Worm (Caenorhabditis elegans) whole organism, young adult: ENCODE results near the gene ugt-48.

ENCODE experiments used
- D2030.7 ChIP-seq: fragments of 200-800 bp; sonication (Bioruptor generic); IDR thresholded peaks from 2 replicates; pipeline ENCODE4 v1.3.6; 2022; ENCODE audit warnings: missing genetic modification reagents, missing genetic modification characterization, missing compliant biosample characterization
- F10E7.11 ChIP-seq: sonication (generic microtip); optimal IDR thresholded peaks from 2 replicates; lab custom pipeline; 2017; ENCODE audit warnings: mild to moderate bottlenecking, missing genetic modification characterization, moderate library complexity, missing compliant biosample characterization
- F22D6.2 ChIP-seq: sonication (generic microtip); optimal IDR thresholded peaks from 2 replicates; lab custom pipeline; 2016; ENCODE audit warnings: mild to moderate bottlenecking, missing genetic modification characterization, missing compliant biosample characterization
- F23B12.7 ChIP-seq: sonication (generic microtip); optimal IDR thresholded peaks from 2 replicates; lab custom pipeline; 2017; ENCODE audit warnings: missing genetic modification characterization, mild to moderate bottlenecking, missing compliant biosample characterization, antibody characterized with exemption, moderate library complexity; ENCODE audit not compliant: insufficient read depth
- F52B5.7 ChIP-seq: sonication (generic microtip); optimal IDR thresholded peaks from 2 replicates; lab custom pipeline; 2016; ENCODE audit warnings: mild to moderate bottlenecking, missing genetic modification characterization, missing compliant biosample characterization
- F55B11.4 ChIP-seq: sonication (generic microtip); optimal IDR thresholded peaks from 2 replicates; lab custom pipeline; 2016; ENCODE audit warnings: missing compliant biosample characterization, missing genetic modification characterization, borderline replicate concordance; ENCODE audit not compliant: insufficient read depth
- T26A5.8 ChIP-seq: sonication (generic microtip); optimal IDR thresholded peaks from 2 replicates; lab custom pipeline; 2016; ENCODE audit warnings: missing genetic modification characterization, missing compliant biosample characterization
- Y53G8AR.9 ChIP-seq: fragments of 200-800 bp; sonication (Bioruptor generic); conservative IDR thresholded peaks from 2 replicates; pipeline ENCODE4 v1.3.6; 2022; ENCODE audit warnings: missing genetic modification reagents, missing genetic modification characterization, missing compliant biosample characterization
- Y56A3A.18 ChIP-seq: fragments of 200-800 bp; sonication (Bioruptor generic); IDR thresholded peaks from 2 replicates; pipeline ENCODE4 v1.3.6; 2022; ENCODE audit warnings: missing genetic modification reagents, missing genetic modification characterization, missing compliant biosample characterization
- Y67H2A.10 ChIP-seq: fragments of 200-800 bp; sonication (Bioruptor generic); conservative IDR thresholded peaks from 2 replicates; pipeline ENCODE4 v1.3.6; 2022; ENCODE audit warnings: missing genetic modification reagents, missing genetic modification characterization, missing compliant biosample characterization
- Y79H2A.3 ChIP-seq: fragments of 200-800 bp; sonication (Bioruptor generic); conservative IDR thresholded peaks from 2 replicates; pipeline ENCODE4 v1.3.6; 2022; ENCODE audit warnings: missing genetic modification reagents, missing genetic modification characterization, missing compliant biosample characterization
- Y95B8A.8 ChIP-seq: fragments of 200-800 bp; sonication (Bioruptor generic); IDR thresholded peaks from 2 replicates; pipeline ENCODE4 v1.3.6; 2022; ENCODE audit warnings: missing genetic modification reagents, missing genetic modification characterization, missing compliant biosample characterization
- akir-1 ChIP-seq: fragments of 200-800 bp; sonication (Bioruptor generic); optimal IDR thresholded peaks from 2 replicates; lab custom pipeline; 2018; ENCODE audit warnings: mild to moderate bottlenecking, missing genetic modification characterization, moderate library complexity, missing compliant biosample characterization
- aptf-2 ChIP-seq: fragments of 200-800 bp; sonication (Bioruptor generic); conservative IDR thresholded peaks from 2 replicates; pipeline ENCODE4 v1.3.6; 2022; ENCODE audit warnings: missing genetic modification reagents, missing genetic modification characterization, missing compliant biosample characterization
- bed-2 ChIP-seq: fragments of 200-800 bp; sonication (Bioruptor generic); IDR thresholded peaks from 2 replicates; pipeline ENCODE4 v1.3.6; 2022; ENCODE audit warnings: missing genetic modification reagents, missing genetic modification characterization, missing compliant biosample characterization
- cebp-2 ChIP-seq: fragments of 200-800 bp; sonication (Bioruptor generic); IDR thresholded peaks from 2 replicates; pipeline ENCODE4 v1.3.6; 2022; ENCODE audit warnings: missing genetic modification characterization, missing compliant biosample characterization
- chd-7 ChIP-seq: sonication (generic microtip); optimal IDR thresholded peaks from 2 replicates; lab custom pipeline; 2016; ENCODE audit warnings: mild to moderate bottlenecking, missing genetic modification characterization, moderate library complexity, missing compliant biosample characterization
- dpff-1 ChIP-seq: sonication (generic microtip); optimal IDR thresholded peaks from 2 replicates; lab custom pipeline; 2017; ENCODE audit warnings: mild to moderate bottlenecking, missing genetic modification characterization, missing compliant biosample characterization
- egl-18 ChIP-seq: fragments of 200-800 bp; sonication (Bioruptor generic); IDR thresholded peaks from 2 replicates; pipeline ENCODE4 v1.3.6; 2022; ENCODE audit warnings: missing genetic modification reagents, missing genetic modification characterization, missing compliant biosample characterization
- egrh-3 ChIP-seq: fragments of 200-800 bp; sonication (Bioruptor generic); IDR thresholded peaks from 2 replicates; pipeline ENCODE4 v1.3.6; 2022; ENCODE audit warnings: missing genetic modification reagents, missing genetic modification characterization, missing compliant biosample characterization
- gei-17 ChIP-seq: fragments of 200-800 bp; sonication (Bioruptor generic); optimal IDR thresholded peaks from 2 replicates; lab custom pipeline; 2018; ENCODE audit warnings: mild to moderate bottlenecking, missing genetic modification characterization, missing compliant biosample characterization
- hlh-26 ChIP-seq: fragments of 200-800 bp; sonication (Bioruptor generic); conservative IDR thresholded peaks from 2 replicates; pipeline ENCODE4 v1.3.6; 2022; ENCODE audit warnings: missing genetic modification reagents, missing genetic modification characterization, missing compliant biosample characterization
- hsf-1 ChIP-seq: fragments of 200-800 bp; sonication (Bioruptor generic); IDR thresholded peaks from 2 replicates; pipeline ENCODE4 v1.3.6; 2022; ENCODE audit warnings: missing genetic modification reagents, missing genetic modification characterization, missing compliant biosample characterization
- lag-1 ChIP-seq: fragments of 200-800 bp; sonication (Bioruptor generic); IDR thresholded peaks from 2 replicates; pipeline ENCODE4 v1.3.6; 2022; ENCODE audit warnings: missing genetic modification reagents, missing genetic modification characterization, missing compliant biosample characterization
- let-607 ChIP-seq, 2 experiments: fragments of 200-800 bp in 1 of 2; sonication (Bioruptor generic) in 1 of 2; sonication (generic microtip) in 1 of 2; optimal IDR thresholded peaks; 2 replicates each; lab custom pipeline; 2016 to 2018; ENCODE audit warnings: mild to moderate bottlenecking in 2 of 2, missing compliant biosample characterization in 2 of 2, missing genetic modification characterization in 2 of 2, moderate library complexity in 2 of 2, missing genotype in 1 of 2
- lin-26 ChIP-seq: fragments of 200-800 bp; sonication (Bioruptor generic); IDR thresholded peaks from 2 replicates; pipeline ENCODE4 v1.3.6; 2022; ENCODE audit warnings: missing genetic modification reagents, missing genetic modification characterization, missing compliant biosample characterization
- lin-40 ChIP-seq: sonication (generic microtip); optimal IDR thresholded peaks from 2 replicates; lab custom pipeline; 2016; ENCODE audit warnings: missing genetic modification characterization, mild to moderate bottlenecking, missing compliant biosample characterization, missing genotype, missing genetic modification reagents
- madf-10 ChIP-seq: sonication (generic microtip); optimal IDR thresholded peaks from 2 replicates; lab custom pipeline; 2016; ENCODE audit warnings: mild to moderate bottlenecking, missing genetic modification characterization, missing compliant biosample characterization
- madf-3 ChIP-seq: fragments of 200-800 bp; sonication (Bioruptor generic); IDR thresholded peaks from 2 replicates; pipeline ENCODE4 v1.3.6; 2022; ENCODE audit warnings: missing genetic modification reagents, missing genetic modification characterization, missing compliant biosample characterization
- mcd-1 ChIP-seq: fragments of 200-800 bp; sonication (Bioruptor generic); IDR thresholded peaks from 2 replicates; pipeline ENCODE4 v1.3.6; 2022; ENCODE audit warnings: missing genetic modification reagents, missing genetic modification characterization, missing compliant biosample characterization
- mes-4 ChIP-seq: sonication (generic microtip); optimal IDR thresholded peaks from 2 replicates; lab custom pipeline; 2016; ENCODE audit warnings: missing genotype, missing genetic modification characterization, missing compliant biosample characterization
- mxl-1 ChIP-seq: sonication (generic microtip); optimal IDR thresholded peaks from 2 replicates; lab custom pipeline; 2016; ENCODE audit warnings: missing genetic modification characterization, missing compliant biosample characterization
- nfya-1 ChIP-seq: sonication (generic microtip); optimal IDR thresholded peaks from 2 replicates; lab custom pipeline; 2017; ENCODE audit warnings: antibody characterized with exemption, missing compliant biosample characterization, missing genetic modification characterization, borderline replicate concordance; ENCODE audit not compliant: insufficient read depth
- nfya-2 ChIP-seq: fragments of 200-800 bp; sonication (Bioruptor generic); IDR thresholded peaks from 2 replicates; pipeline ENCODE4 v1.3.6; 2022; ENCODE audit warnings: missing genetic modification reagents, missing genetic modification characterization, missing compliant biosample characterization
- nhr-179 ChIP-seq: sonication (generic microtip); optimal IDR thresholded peaks from 2 replicates; lab custom pipeline; 2016; ENCODE audit warnings: mild to moderate bottlenecking, missing genetic modification characterization, missing compliant biosample characterization
- nhr-27 ChIP-seq: fragments of 200-800 bp; sonication (Bioruptor generic); optimal IDR thresholded peaks from 2 replicates; lab custom pipeline; 2018; ENCODE audit warnings: mild to moderate bottlenecking, missing genetic modification characterization, moderate library complexity, missing compliant biosample characterization
- nhr-90 ChIP-seq: sonication (generic microtip); optimal IDR thresholded peaks from 2 replicates; lab custom pipeline; 2016; ENCODE audit warnings: missing genotype, mild to moderate bottlenecking, missing genetic modification characterization, missing compliant biosample characterization
- pbrm-1 ChIP-seq: fragments of 200-800 bp; sonication (Bioruptor generic); IDR thresholded peaks from 2 replicates; pipeline ENCODE4 v1.3.6; 2022; ENCODE audit warnings: missing genetic modification reagents, missing genetic modification characterization, missing compliant biosample characterization
- pha-4 ChIP-seq: fragments of 150-350 bp; sonication (generic microtip); optimal IDR thresholded peaks from 2 replicates; lab custom pipeline; 2014; ENCODE audit warnings: missing biosample characterization, missing genetic modification reagents, missing genetic modification characterization
- rec-8 ChIP-seq, 2 experiments: sonication (generic microtip); optimal IDR thresholded peaks; 2 replicates each; lab custom pipeline; 2016; ENCODE audit warnings: mild to moderate bottlenecking in 2 of 2, missing genetic modification characterization in 2 of 2, missing genetic modification reagents in 2 of 2, missing genotype in 2 of 2, missing biosample characterization in 1 of 2, missing compliant biosample characterization in 1 of 2, moderate library complexity in 1 of 2
- sea-2 ChIP-seq: fragments of 200-800 bp; sonication (Bioruptor generic); IDR thresholded peaks from 2 replicates; pipeline ENCODE4 v1.3.6; 2022; ENCODE audit warnings: missing genetic modification characterization, missing compliant biosample characterization
- snpc-3.4 ChIP-seq: sonication (generic microtip); optimal IDR thresholded peaks from 2 replicates; lab custom pipeline; 2017; ENCODE audit warnings: missing genetic modification characterization, mild to moderate bottlenecking, missing compliant biosample characterization, antibody characterized with exemption, moderate library complexity, missing genotype, missing genetic modification reagents
- sptf-2 ChIP-seq: fragments of 200-800 bp; sonication (Bioruptor generic); optimal IDR thresholded peaks from 2 replicates; lab custom pipeline; 2018; ENCODE audit warnings: mild to moderate bottlenecking, missing genetic modification characterization, missing compliant biosample characterization
- unc-130 ChIP-seq: sonication (generic microtip); optimal IDR thresholded peaks from 2 replicates; lab custom pipeline; 2016; ENCODE audit warnings: missing genetic modification reagents, missing genetic modification characterization, missing compliant biosample characterization
- zim-3 ChIP-seq: sonication (generic microtip); optimal IDR thresholded peaks from 2 replicates; lab custom pipeline; 2017; ENCODE audit warnings: mild to moderate bottlenecking, missing genetic modification characterization, moderate library complexity, missing compliant biosample characterization
- ztf-22 ChIP-seq: fragments of 200-800 bp; sonication (Bioruptor generic); optimal IDR thresholded peaks from 2 replicates; lab custom pipeline; 2018; ENCODE audit warnings: mild to moderate bottlenecking, missing genetic modification characterization, moderate library complexity, missing compliant biosample characterization
- ztf-28 ChIP-seq: fragments of 200-800 bp; sonication (Bioruptor generic); IDR thresholded peaks from 2 replicates; pipeline ENCODE4 v1.3.6; 2022; ENCODE audit warnings: missing genetic modification reagents, missing genetic modification characterization, missing compliant biosample characterization
- ztf-3 ChIP-seq: fragments of 200-800 bp; sonication (Bioruptor generic); optimal IDR thresholded peaks from 2 replicates; lab custom pipeline; 2018; ENCODE audit warnings: mild to moderate bottlenecking, missing genetic modification characterization, missing compliant biosample characterization
- ztf-6 ChIP-seq: fragments of 200-800 bp; sonication (Bioruptor generic); IDR thresholded peaks from 2 replicates; pipeline ENCODE4 v1.3.6; 2022; ENCODE audit warnings: missing genetic modification reagents, missing genetic modification characterization, missing compliant biosample characterization

ugt-48 gene

DNA sequence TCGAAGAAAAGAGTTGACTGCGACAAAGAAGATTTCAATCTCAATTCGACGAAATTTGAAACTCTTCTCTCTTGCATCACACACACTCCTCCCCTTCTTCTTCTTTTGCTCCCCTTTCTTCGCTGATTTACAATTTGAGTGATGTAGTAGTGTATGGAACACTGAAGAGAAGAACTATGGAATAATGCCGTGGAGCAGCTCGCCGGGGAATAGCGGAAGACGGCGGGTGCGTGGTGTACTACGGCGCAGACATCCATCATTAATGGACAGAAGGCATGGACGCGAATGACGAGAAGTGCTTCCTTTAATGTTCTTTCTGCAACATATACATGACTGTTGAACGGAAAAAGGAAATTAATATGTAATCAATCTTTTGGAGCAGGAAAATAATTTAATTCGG, 35.0 kb upstream of the ugt-48 start (continued):
- TF ChIP-seq sptf-2 (GFP tag; lab: Kevin White, UChicago): no peak
- no peak for TF ChIP-seq Y67H2A.10 (GFP tag; lab: Robert Waterston, UW)
- no peak for TF ChIP-seq akir-1 (GFP tag; lab: Kevin White, UChicago)
- TF ChIP-seq zim-3 (tag; lab: Kevin White, UChicago): no peak
- TF ChIP-seq F22D6.2: no peak
- no peak for TF ChIP-seq nhr-90 (tag; lab: Kevin White, UChicago)
- TF ChIP-seq nfya-2 (GFP tag; lab: Robert Waterston, UW): no peak
- TF ChIP-seq egl-18 (GFP tag; lab: Robert Waterston, UW): no peak
- TF ChIP-seq ztf-28 (GFP tag; lab: Robert Waterston, UW): no peak
- no peak for TF ChIP-seq chd-7
- TF ChIP-seq Y95B8A.8 (GFP tag; lab: Robert Waterston, UW): no peak
- no peak for TF ChIP-seq sea-2 (GFP tag; lab: Robert Waterston, UW)
- no peak for TF ChIP-seq Y56A3A.18 (GFP tag; lab: Robert Waterston, UW)
- no peak for TF ChIP-seq nhr-27 (tag; lab: Kevin White, UChicago)
- no peak for TF ChIP-seq ztf-3 (GFP tag; lab: Kevin White, UChicago)
- TF ChIP-seq rec-8 (tag; optimal IDR thresholded peaks at IDR 0.05; lab: Kevin White, UChicago): no peak
- TF ChIP-seq nhr-179: no peak
- no peak for TF ChIP-seq cebp-2
- TF ChIP-seq unc-130 (GFP tag; lab: Kevin White, UChicago): no peak
- no peak for TF ChIP-seq mcd-1
- TF ChIP-seq gei-17: no peak
- no peak for TF ChIP-seq hlh-26 (GFP tag; lab: Robert Waterston, UW)
- no peak for TF ChIP-seq mes-4 (tag; lab: Kevin White, UChicago)
- TF ChIP-seq egrh-3: no peak
- TF ChIP-seq snpc-3.4: no peak
- no peak for TF ChIP-seq dpff-1
- TF ChIP-seq F52B5.7: peak; percentile 26
- TF ChIP-seq nfya-1: no peak
- no peak for TF ChIP-seq hsf-1 (GFP tag; lab: Robert Waterston, UW)
- TF ChIP-seq F23B12.7: no peak
- TF ChIP-seq pbrm-1 (GFP tag; lab: Robert Waterston, UW): peak; percentile 70
- no peak for TF ChIP-seq let-607 (tag; optimal IDR thresholded peaks at IDR 0.05; lab: Kevin White, UChicago)
- TF ChIP-seq F55B11.4 (tag; lab: Kevin White, UChicago): no peak
- TF ChIP-seq bed-2 (GFP tag; lab: Robert Waterston, UW): no peak
- no peak; the same call in 1 of the 2 replicates for TF ChIP-seq Y53G8AR.9 (GFP tag; lab: Robert Waterston, UW)
- no peak for TF ChIP-seq lag-1 (GFP tag; lab: Robert Waterston, UW)
- TF ChIP-seq ztf-22 (GFP tag; lab: Kevin White, UChicago): no peak
- no peak for TF ChIP-seq ztf-6 (GFP tag; lab: Robert Waterston, UW)

DNA sequence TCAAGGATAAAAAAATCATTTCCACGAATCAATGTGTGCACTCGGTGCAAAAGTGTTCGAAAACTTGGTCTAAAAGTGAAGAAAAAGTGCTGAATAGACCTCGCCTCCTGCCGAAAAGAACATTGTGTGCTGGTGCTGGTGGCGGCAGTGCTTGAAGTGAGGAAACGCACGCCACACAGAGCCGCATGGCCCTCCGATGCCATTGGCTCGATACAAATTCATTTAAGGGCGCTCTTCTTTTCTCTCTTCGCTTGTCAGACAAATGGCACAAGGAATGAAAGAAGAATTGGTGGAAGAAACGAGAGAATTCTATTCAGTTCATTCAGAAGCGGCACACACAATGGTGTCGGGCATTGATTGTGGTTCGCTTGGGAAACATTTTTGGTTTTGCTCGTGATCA, 34.4 kb upstream of the ugt-48 start:
- no peak for TF ChIP-seq akir-1 (GFP tag; lab: Kevin White, UChicago)
- TF ChIP-seq D2030.7 (GFP tag; lab: Robert Waterston, UW): no peak
- no peak for TF ChIP-seq mxl-1 (tag; lab: Kevin White, UChicago)
- TF ChIP-seq snpc-3.4: no peak
- no peak for TF ChIP-seq F55B11.4 (tag; lab: Kevin White, UChicago)
- no peak for TF ChIP-seq Y79H2A.3 (GFP tag; lab: Robert Waterston, UW)
- no peak for TF ChIP-seq lin-26 (GFP tag; lab: Robert Waterston, UW)
- no peak for TF ChIP-seq Y56A3A.18 (GFP tag; lab: Robert Waterston, UW)
- no peak for TF ChIP-seq madf-10 (tag; lab: Kevin White, UChicago)
- TF ChIP-seq madf-3 (GFP tag; lab: Robert Waterston, UW): no peak
- no peak for TF ChIP-seq ztf-6 (GFP tag; lab: Robert Waterston, UW)
- no peak for TF ChIP-seq cebp-2
- TF ChIP-seq pha-4: no peak
- TF ChIP-seq F10E7.11 (tag; lab: Kevin White, UChicago): no peak
- TF ChIP-seq T26A5.8 (tag; lab: Kevin White, UChicago): no peak
- TF ChIP-seq let-607 (tag; optimal IDR thresholded peaks at IDR 0.05; lab: Kevin White, UChicago): no peak
- TF ChIP-seq lin-40 (tag; lab: Kevin White, UChicago): no peak
- TF ChIP-seq pbrm-1 (GFP tag; lab: Robert Waterston, UW): 0 out of 2 replicates have a peak, but pooled peaks have one; percentile 26
- no peak for TF ChIP-seq Y53G8AR.9 (GFP tag; lab: Robert Waterston, UW)
- no peak for TF ChIP-seq aptf-2
